Fruit fly (Drosophila melanogaster): Measurements from ENCODE around the gene CG7341.

Gene CG7341

dm6 chr3L:18088027-18088426 is 24.7 kb upstream of the CG7341 start:
- TF ChIP-seq trh (GFP tag; optimal IDR thresholded peaks at IDR 0.05) (no peak), fd96Cb (tag; optimal IDR thresholded peaks at IDR 0.05) (no peak), CG10959 (GFP tag; IDR thresholded peaks at IDR 0.05) (no peak), CG31365 (tag; optimal IDR thresholded peaks at IDR 0.05) (peak; percentile 99), CG18011 (GFP tag; optimal IDR thresholded peaks at IDR 0.05) (no peak), pzg (GFP tag; optimal IDR thresholded peaks at IDR 0.05) (peak; percentile 3), jing (GFP tag; optimal IDR thresholded peaks at IDR 0.05) (no peak), phol (tag; optimal IDR thresholded peaks at IDR 0.05) (peak; percentile 35), Mad (GFP tag; optimal IDR thresholded peaks at IDR 0.05) (no peak), Abd-B (GFP tag; optimal IDR thresholded peaks at IDR 0.05) (peak; percentile 13), Deaf1 (tag; optimal IDR thresholded peaks at IDR 0.05) (no peak), HmgD (GFP tag; optimal IDR thresholded peaks at IDR 0.05) (peak; percentile 27), CG2678 (tag; optimal IDR thresholded peaks at IDR 0.05) (no peak), CG7372 (GFP tag; IDR thresholded peaks at IDR 0.05) (no peak), mirr (GFP tag; optimal IDR thresholded peaks at IDR 0.05) (no peak), GATAe (GFP tag; conservative IDR thresholded peaks at IDR 0.05) (no peak), CHES-1-like (GFP tag; optimal IDR thresholded peaks at IDR 0.05) (no peak), shn (GFP tag; optimal IDR thresholded peaks at IDR 0.05) (no peak), CG15696 (tag; optimal IDR thresholded peaks at IDR 0.05) (peak; percentile 12), ERR (GFP tag; optimal IDR thresholded peaks at IDR 0.05) (no peak), tll (GFP tag; optimal IDR thresholded peaks at IDR 0.05) (no peak), Dp (GFP tag; optimal IDR thresholded peaks at IDR 0.05) (peak; percentile 49), CG13894 (tag; optimal IDR thresholded peaks at IDR 0.05) (no peak), row (GFP tag; IDR thresholded peaks at IDR 0.05) (no peak), Bgb (GFP tag; IDR thresholded peaks at IDR 0.05; ENCODE audit: partially characterized antibody) (no peak; the same call in 1 of the 2 replicates), Doc2 (GFP tag; IDR thresholded peaks at IDR 0.05) (no peak), CG10274 (GFP tag; optimal IDR thresholded peaks at IDR 0.05) (no peak), Pdp1 (GFP tag; optimal IDR thresholded peaks at IDR 0.05) (peak in 1 of 2 experiments; percentile 55), Trl (optimal IDR thresholded peaks at IDR 0.05) (no peak), Trl (GFP tag; optimal IDR thresholded peaks at IDR 0.05) (no peak), YL-1 (GFP tag; optimal IDR thresholded peaks at IDR 0.05) (no peak), eyg (GFP tag; optimal IDR thresholded peaks at IDR 0.05) (no peak), CG12104 (GFP tag; optimal IDR thresholded peaks at IDR 0.05) (no peak), nmo (GFP tag; optimal IDR thresholded peaks at IDR 0.05) (peak; percentile 55), bab2 (GFP tag; optimal IDR thresholded peaks at IDR 0.05) (no peak), sens-2 (GFP tag; IDR thresholded peaks at IDR 0.05) (no peak), Tbp (GFP tag; optimal IDR thresholded peaks at IDR 0.05) (no peak), CG12942 (GFP tag; optimal IDR thresholded peaks at IDR 0.05) (no peak), br (optimal IDR thresholded peaks at IDR 0.05) (no peak), Taf1 (GFP tag; IDR thresholded peaks at IDR 0.05) (no peak), unpg (GFP tag; optimal IDR thresholded peaks at IDR 0.05) (peak; percentile 9), pros (GFP tag; optimal IDR thresholded peaks at IDR 0.05) (no peak), CG10321 (GFP tag; IDR thresholded peaks at IDR 0.05) (no peak), NFAT (GFP tag; IDR thresholded peaks at IDR 0.05) (no peak), Six4 (GFP tag; optimal IDR thresholded peaks at IDR 0.05) (no peak), zen2 (GFP tag; IDR thresholded peaks at IDR 0.05; ENCODE audit: partially characterized antibody) (no peak), CG17186 (GFP tag; optimal IDR thresholded peaks at IDR 0.05) (peak; percentile 43), CG34224 (GFP tag; IDR thresholded peaks at IDR 0.05; ENCODE audit: partially characterized antibody) (no peak), Antp (GFP tag; optimal IDR thresholded peaks at IDR 0.05) (no peak), CG9817 (tag; optimal IDR thresholded peaks at IDR 0.05) (no peak), Hmr (GFP tag; optimal IDR thresholded peaks at IDR 0.05) (no peak)

All from whole organism, embryonic.